Worm (Caenorhabditis elegans) whole organism, L2 larva: ENCODE data around the gene nhr-93.
"Not testable (repeated sequence)": the region's sequence is repeated elsewhere in the genome, so short reads cannot be mapped to it uniquely, and the experiment has no call there.

Source experiments
- R02D3.7 ChIP-seq: fragments of 150-350 bp; optimal IDR thresholded peaks from 2 replicates; lab custom pipeline; 2014; ENCODE audit warnings: missing biosample characterization, missing genetic modification characterization
- ama-1 ChIP-seq: fragments of 150-350 bp; optimal IDR thresholded peaks from 2 replicates; lab custom pipeline; 2018; ENCODE audit warnings: inconsistent platforms
- egl-27 ChIP-seq: sonication (generic microtip); optimal IDR thresholded peaks from 3 replicates; lab custom pipeline; 2017; ENCODE audit warnings: missing biosample characterization, missing genetic modification reagents, missing genetic modification characterization
- elt-1 ChIP-seq: fragments of 150-350 bp; optimal IDR thresholded peaks from 2 replicates; lab custom pipeline; 2014; ENCODE audit warnings: missing biosample characterization, missing genetic modification characterization
- fos-1 ChIP-seq: fragments of 150-350 bp; optimal IDR thresholded peaks from 2 replicates; lab custom pipeline; 2014; ENCODE audit warnings: missing biosample characterization, missing genetic modification characterization
- lsy-2 ChIP-seq, 2 experiments: fragments of 150-350 bp in 1 of 2; sonication (generic microtip) in 1 of 2; optimal IDR thresholded peaks; 2 replicates each; lab custom pipeline; 2014 to 2017; ENCODE audit warnings: missing biosample characterization in 2 of 2, missing genetic modification characterization in 2 of 2
- nhr-25 ChIP-seq: fragments of 150-350 bp; sonication (generic microtip); optimal IDR thresholded peaks from 3 replicates; lab custom pipeline; 2014; ENCODE audit warnings: missing biosample characterization, missing genetic modification characterization
- skn-1 ChIP-seq: sonication (generic microtip); optimal IDR thresholded peaks from 2 replicates; lab custom pipeline; 2017; ENCODE audit warnings: missing biosample characterization, missing genetic modification characterization
- unc-39 ChIP-seq: fragments of 150-350 bp; optimal IDR thresholded peaks from 2 replicates; lab custom pipeline; 2014; ENCODE audit warnings: missing biosample characterization, missing genetic modification characterization
- unc-62 ChIP-seq: fragments of 150-350 bp; optimal IDR thresholded peaks from 2 replicates; lab custom pipeline; 2014; ENCODE audit warnings: missing biosample characterization, missing genetic modification reagents, missing genetic modification characterization
- zag-1 ChIP-seq: fragments of 150-350 bp; optimal IDR thresholded peaks from 2 replicates; lab custom pipeline; 2014; ENCODE audit warnings: missing biosample characterization, missing genetic modification characterization
- ztf-11 ChIP-seq: sonication (generic microtip); optimal IDR thresholded peaks from 2 replicates; lab custom pipeline; 2017; ENCODE audit warnings: missing biosample characterization, missing genetic modification characterization

DNA sequence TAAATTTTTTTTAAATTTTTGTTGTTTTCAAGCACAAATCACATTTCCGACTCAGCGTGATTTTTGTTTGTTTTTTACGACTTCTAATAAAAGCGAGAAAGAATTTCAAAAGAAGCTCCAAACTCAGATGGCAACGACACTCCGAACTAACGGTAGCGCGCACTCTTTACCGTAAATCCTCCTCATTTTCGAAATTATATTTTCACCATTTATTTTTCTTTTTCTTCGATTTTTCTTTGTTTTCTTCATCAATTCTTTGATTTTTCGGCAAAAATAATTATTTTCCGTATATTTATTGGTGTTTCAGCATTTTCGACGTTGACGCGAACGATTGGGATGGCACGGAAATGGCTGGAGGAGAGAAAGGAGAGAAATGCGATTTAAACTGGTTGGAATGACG is 20.5 kb upstream of the nhr-93 start, which contains the start of gene T24A6.1:
- not testable (repeated sequence) for TF ChIP-seq R02D3.7 (tag; lab: Kevin White, UChicago); egl-27 (tag; lab: Kevin White, UChicago); unc-62 (GFP tag; lab: Kevin White, UChicago); nhr-25 (tag; lab: Kevin White, UChicago); zag-1 (tag; lab: Kevin White, UChicago); elt-1 (tag; lab: Kevin White, UChicago); ama-1 (lab: Kevin White, UChicago); skn-1 (tag; lab: Kevin White, UChicago); lsy-2 (tag; optimal IDR thresholded peaks at IDR 0.05; lab: Kevin White, UChicago); fos-1; unc-39 (tag; lab: Kevin White, UChicago); ztf-11 (tag; lab: Kevin White, UChicago)
